Worm (Caenorhabditis elegans) whole organism, L4/young adult: ENCODE results near the gene tyr-6.

Experiments used
- W03F9.2 ChIP-seq: fragments of 150-350 bp; optimal IDR thresholded peaks from 2 replicates; lab custom pipeline; 2014; ENCODE audit warnings: missing biosample characterization, missing genetic modification characterization
- dao-5 ChIP-seq: sonication (generic microtip); optimal IDR thresholded peaks from 2 replicates; lab custom pipeline; 2016; ENCODE audit warnings: missing genotype, missing genetic modification characterization, moderate library complexity, missing compliant biosample characterization
- him-1 ChIP-seq: sonication (generic microtip); optimal IDR thresholded peaks from 2 replicates; lab custom pipeline; 2016; ENCODE audit warnings: missing genotype, missing genetic modification reagents, missing genetic modification characterization, missing compliant biosample characterization

The tyr-6 gene

ce11 chrIV:6480221-6480620 lies at the start of gene tyr-6:
tyr-6 (plus strand) TSS chrIV:6480521.
- TF ChIP-seq dao-5 (tag; lab: Kevin White, UChicago) = no peak
- TF ChIP-seq him-1 (tag; lab: Kevin White, UChicago) = no peak
- TF ChIP-seq W03F9.2 (tag; lab: Kevin White, UChicago) = no peak

DNA sequence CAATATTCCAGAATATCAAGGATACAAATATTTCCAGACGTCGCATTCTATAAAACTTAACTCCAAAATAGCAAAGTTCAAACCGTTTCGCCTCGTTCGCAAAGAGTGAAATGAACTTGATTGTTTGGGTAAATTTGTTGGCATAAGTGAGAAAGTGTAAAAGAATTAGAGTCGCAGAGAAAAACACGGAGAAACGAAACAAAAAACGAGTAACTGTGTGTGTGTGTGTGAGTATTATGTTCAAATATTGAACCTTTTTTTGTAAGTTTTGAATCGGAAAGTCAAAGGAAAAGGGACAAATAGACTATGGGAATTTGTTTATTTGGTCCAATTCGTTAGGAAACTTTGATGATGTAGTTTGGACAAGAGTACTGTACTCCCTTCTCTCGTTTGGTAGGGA lies 48.7 kb upstream of the tyr-6 start, which contains the start of gene acp-7:
acp-7 (minus strand) TSS at position 101 of the 400 bp plus-strand sequence.
- TF ChIP-seq W03F9.2 (tag; lab: Kevin White, UChicago) (no peak), dao-5 (tag; lab: Kevin White, UChicago) (no peak), him-1 (tag; lab: Kevin White, UChicago) (no peak)

- TF ChIP-seq him-1 (tag; lab: Kevin White, UChicago) (no peak), dao-5 (tag; lab: Kevin White, UChicago) (no peak), W03F9.2 (tag; lab: Kevin White, UChicago) (no peak)
These were observed 47.9 kb upstream of the tyr-6 start for ce11 chrIV:6432375-6432774.

DNA sequence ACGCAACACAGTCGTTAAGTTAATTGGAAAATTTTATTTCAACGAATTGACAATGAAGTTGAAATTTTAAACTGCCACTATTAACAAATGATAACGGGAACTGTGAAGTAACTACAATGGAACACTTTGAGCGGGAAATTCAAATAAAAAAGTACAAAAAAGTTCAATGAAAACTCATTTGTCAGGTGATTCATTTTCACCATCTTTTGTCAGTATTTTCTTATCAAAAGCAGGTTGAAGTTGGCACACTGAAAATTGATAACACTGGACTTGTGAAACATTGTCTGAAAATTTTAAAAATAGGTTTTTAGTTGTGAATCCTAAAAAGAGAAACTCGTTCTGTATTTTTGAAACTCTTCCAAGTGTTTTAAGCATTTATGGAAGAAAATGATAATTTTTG lies 46.9 kb upstream of the tyr-6 start:
- peak; percentile 2 for TF ChIP-seq W03F9.2 (tag; lab: Kevin White, UChicago)
- no peak for TF ChIP-seq him-1 (tag; lab: Kevin White, UChicago)
- no peak for TF ChIP-seq dao-5 (tag; lab: Kevin White, UChicago)

DNA sequence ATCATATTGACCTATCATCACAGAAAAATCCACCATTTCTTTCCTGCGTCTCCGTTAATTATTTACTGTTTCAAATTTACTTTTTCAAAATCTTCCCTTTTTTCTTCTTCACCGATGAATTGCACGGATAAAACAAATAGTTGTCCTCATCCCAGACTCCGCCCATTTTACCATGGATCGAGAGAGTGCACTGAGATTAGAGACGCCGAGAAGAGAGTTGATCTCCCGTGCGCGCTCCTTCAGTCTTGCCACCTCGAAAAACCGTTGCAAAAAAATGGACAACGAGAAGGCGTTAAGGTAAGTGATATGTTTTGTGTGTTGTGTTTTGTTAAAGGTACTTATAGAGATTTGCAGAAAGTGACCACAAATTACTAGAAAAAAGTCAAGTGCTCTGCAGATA lies 42.3 kb upstream of the tyr-6 start, which contains the start of gene dlc-5:
dlc-5 (plus strand) TSS at position 154 of the 400 bp plus-strand sequence.
- TF ChIP-seq W03F9.2 (tag; lab: Kevin White, UChicago) (no peak), dao-5 (tag; lab: Kevin White, UChicago) (no peak), him-1 (tag; lab: Kevin White, UChicago) (no peak)

- no peak for TF ChIP-seq W03F9.2 (tag; lab: Kevin White, UChicago)
- TF ChIP-seq dao-5 (tag; lab: Kevin White, UChicago) = no peak
- no peak for TF ChIP-seq him-1 (tag; lab: Kevin White, UChicago)
These were observed 38.7 kb upstream of the tyr-6 start, which contains the start of gene Y73B6BL.31 for ce11 chrIV:6441601-6442000. Y73B6BL.31 (plus strand) TSS chrIV:6441901.

DNA sequence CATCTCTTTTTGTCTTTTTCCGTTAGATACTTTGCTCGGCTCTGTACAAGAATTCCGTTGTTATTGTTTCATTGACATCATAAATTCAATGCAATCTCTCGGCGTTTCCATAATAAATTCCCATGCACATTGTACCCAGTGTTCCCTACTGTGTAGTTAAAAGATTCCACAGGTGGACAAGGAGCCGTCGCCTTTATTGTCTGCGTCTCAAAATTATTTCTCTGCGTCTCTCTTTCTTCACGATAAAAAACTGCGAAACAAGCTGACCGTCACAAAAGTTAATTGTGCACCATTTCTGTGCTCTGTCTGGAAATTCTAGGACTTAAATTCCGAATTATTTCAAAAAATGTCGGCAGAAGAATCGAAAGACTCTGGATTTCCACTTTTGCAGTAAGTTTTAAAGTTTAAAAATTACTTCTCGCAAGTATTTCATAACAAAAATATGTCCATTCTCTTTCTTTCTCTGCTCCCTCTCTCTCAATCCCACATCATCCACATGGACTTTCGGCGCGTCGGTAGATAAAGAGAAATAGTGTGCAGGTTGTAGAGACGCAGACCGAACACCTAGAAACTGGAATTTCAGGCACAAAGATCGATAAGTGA lies 38.2 kb upstream of the tyr-6 start:
- TF ChIP-seq W03F9.2 (tag; lab: Kevin White, UChicago) (no peak), him-1 (tag; lab: Kevin White, UChicago) (no peak), dao-5 (tag; lab: Kevin White, UChicago) (no peak)

- TF ChIP-seq dao-5 (tag; lab: Kevin White, UChicago) (no peak), him-1 (tag; lab: Kevin White, UChicago) (no peak), W03F9.2 (tag; lab: Kevin White, UChicago) (no peak)
These were observed 37.3 kb upstream of the tyr-6 start for ce11 chrIV:6443018-6443417.

- no peak for TF ChIP-seq W03F9.2 (tag; lab: Kevin White, UChicago)
- no peak for TF ChIP-seq him-1 (tag; lab: Kevin White, UChicago)
- TF ChIP-seq dao-5 (tag; lab: Kevin White, UChicago) = no peak
These were observed 22.8 kb upstream of the tyr-6 start, which contains the start of gene lgc-10 for ce11 chrIV:6457472-6457871. lgc-10 (minus strand) TSS chrIV:6457572.

DNA sequence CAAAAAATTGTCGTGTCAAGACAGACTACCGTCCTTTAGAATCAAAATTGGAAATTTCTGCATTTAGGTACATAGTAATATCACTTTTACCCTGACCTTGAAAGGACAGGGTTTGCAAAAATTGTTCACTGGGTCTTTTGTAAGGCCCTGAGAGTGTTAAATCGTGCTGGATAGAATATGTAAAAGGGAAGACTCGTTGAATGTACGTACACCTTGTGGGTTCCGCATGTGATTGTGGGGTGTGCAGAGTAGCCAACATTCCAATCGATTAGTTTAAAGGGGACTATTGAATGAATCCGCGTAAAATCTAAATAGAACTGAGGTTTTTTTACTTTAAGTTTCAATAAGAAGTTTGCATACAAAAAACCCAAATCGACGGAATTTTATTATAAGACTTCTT lies 19.7 kb upstream of the tyr-6 start:
- no peak for TF ChIP-seq W03F9.2 (tag; lab: Kevin White, UChicago)
- TF ChIP-seq him-1 (tag; lab: Kevin White, UChicago) = no peak

DNA sequence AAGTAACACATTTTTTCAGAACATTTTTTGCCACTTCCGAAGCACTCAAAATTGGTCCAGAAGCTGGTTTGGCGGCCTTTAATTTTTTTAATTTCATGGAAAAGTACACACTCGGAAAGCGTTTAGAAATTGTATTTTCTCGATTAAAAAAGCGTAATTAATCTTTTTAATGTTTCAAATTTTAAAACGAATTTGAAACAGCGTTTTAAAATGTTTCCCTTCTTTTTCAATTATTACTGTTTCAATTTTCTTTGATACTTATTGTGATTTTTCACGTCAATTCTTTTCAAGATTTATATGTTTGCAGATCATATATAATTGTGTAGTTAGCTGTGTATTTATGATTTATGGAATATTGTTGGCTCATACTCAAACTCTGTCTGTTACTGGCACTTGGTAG lies 16.3 kb upstream of the tyr-6 start, which contains the start of gene acr-25:
acr-25 (plus strand) TSS at position 301 of the 400 bp plus-strand sequence.
- TF ChIP-seq him-1 (tag; lab: Kevin White, UChicago) (no peak), W03F9.2 (tag; lab: Kevin White, UChicago) (no peak), dao-5 (tag; lab: Kevin White, UChicago) (no peak)

- TF ChIP-seq W03F9.2 (tag; lab: Kevin White, UChicago) (no peak), him-1 (tag; lab: Kevin White, UChicago) (no peak), dao-5 (tag; lab: Kevin White, UChicago) (no peak)
These were observed 9.1 kb upstream of the tyr-6 start, which contains the start of gene tmed-13 for ce11 chrIV:6471216-6471615. tmed-13 (minus strand) TSS chrIV:6471384.

DNA sequence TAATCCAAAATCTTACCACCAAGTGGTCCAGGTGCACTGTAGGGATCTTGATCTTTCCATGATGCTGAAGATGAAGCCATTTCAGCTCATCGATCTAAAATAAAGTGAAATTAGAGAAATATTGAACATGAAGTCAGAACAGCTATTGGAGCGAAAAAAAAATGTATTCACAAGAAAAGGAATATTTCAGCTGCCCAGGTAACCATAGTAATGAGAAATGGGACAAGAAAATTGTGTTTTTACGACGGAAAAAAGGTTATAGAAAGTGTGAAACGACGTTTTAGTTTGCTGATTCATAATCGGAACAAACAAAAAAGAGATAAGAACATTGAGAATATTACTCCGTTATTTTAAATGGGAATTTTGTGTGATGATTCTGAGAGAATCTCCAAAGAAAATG lies 7.2 kb upstream of the tyr-6 start, which contains the start of gene Y73B6BL.27:
Y73B6BL.27 (minus strand) TSS at position 101 of the 400 bp plus-strand sequence.
- TF ChIP-seq him-1 (tag; lab: Kevin White, UChicago) = no peak
- TF ChIP-seq dao-5 (tag; lab: Kevin White, UChicago) = no peak
- TF ChIP-seq W03F9.2 (tag; lab: Kevin White, UChicago) = no peak

DNA sequence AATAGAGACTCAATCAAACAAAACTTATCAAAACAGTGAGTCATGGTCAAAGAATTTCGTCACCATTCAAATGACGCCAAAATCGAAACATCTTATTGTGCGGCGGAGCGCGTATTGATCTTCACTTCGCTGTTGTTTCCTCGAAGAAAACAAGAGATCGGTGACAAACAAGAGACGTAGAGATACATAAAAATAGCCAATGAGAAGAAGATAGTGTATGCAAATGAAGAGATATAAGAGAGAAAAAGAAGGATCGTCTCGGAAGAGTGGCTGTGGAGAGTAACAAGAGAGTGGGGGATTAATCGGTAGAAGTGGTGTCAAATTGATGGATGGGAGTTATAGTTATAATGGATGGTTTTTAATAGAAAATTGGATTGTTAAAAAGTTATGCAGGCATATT lies 5.6 kb upstream of the tyr-6 start:
- no peak for TF ChIP-seq dao-5 (tag; lab: Kevin White, UChicago)
- no peak for TF ChIP-seq him-1 (tag; lab: Kevin White, UChicago)
- TF ChIP-seq W03F9.2 (tag; lab: Kevin White, UChicago) = no peak
